Fruit fly (Drosophila melanogaster): Measurements from ENCODE around the gene Wdr82.
A peak's percentile ranks its signal among the peaks of the same experiment; 100 is the strongest.

Wdr82 gene

DNA sequence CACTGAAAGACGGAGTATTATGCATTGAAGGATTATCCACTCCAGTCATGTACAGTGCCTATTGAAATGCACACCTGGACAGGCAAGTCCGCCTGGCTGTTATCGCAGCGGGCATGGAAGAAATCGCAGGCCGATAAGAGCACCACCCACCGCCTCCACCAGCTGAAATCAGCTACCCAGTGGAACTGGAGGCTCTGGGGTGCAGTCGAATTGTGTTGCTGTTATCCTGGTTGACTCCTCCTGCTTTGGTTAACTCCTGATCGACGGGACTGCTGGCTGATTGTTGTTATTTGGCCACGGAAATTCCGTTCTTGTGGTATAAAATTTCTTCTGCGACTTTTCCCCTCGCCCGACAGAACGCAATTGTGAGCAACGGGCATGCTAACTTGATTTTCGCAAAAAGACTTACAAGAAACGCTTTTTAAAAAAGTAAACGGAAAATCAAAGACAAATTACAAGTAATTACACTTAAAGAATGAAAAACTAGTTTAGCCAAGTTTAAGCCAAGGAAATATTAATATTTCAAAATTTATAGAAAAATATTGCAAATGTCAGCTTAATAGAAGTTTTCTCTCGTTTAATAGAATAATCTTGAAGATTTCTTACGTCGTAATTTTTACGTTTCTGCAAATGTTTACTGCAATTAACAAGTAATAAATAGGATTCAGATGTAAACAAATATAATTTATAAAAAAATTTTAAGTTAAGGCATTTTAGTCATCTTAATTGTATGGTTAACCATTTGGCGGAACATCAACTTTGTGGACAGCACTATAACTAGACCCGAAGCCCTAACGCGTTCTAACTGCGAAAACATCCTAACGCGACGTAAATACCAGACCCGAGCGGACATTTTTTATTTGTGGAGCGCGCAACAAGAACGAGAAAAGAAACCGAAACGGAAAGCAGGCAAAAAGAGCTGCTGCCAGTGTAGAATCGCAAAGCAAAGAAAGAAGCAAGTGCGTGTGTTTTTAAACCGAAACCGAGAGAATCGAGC lies 40.9 kb downstream of the Wdr82 start, which contains the start of the genes CG13398 and Akap200 (continued):
- TF ChIP-seq maf-S (GFP tag; optimal IDR thresholded peaks at IDR 0.05) (no peak), CG1832 (GFP tag; optimal IDR thresholded peaks at IDR 0.05) (no peak), H2.0 (GFP tag; IDR thresholded peaks at IDR 0.05) (no peak), Lim3 (GFP tag; IDR thresholded peaks at IDR 0.05) (no peak), CG7556 (GFP tag; optimal IDR thresholded peaks at IDR 0.05) (no peak), BEAF-32 (GFP tag; optimal IDR thresholded peaks at IDR 0.05) (peak; percentile 16), Myb (GFP tag; optimal IDR thresholded peaks at IDR 0.05) (peak; percentile 81), al (GFP tag; IDR thresholded peaks at IDR 0.05) (no peak), Adf1 (GFP tag; IDR thresholded peaks at IDR 0.05) (no peak), NK7.1 (GFP tag; optimal IDR thresholded peaks at IDR 0.05) (no peak), CG1024 (GFP tag; IDR thresholded peaks at IDR 0.05) (no peak), Jarid2 (GFP tag; optimal IDR thresholded peaks at IDR 0.05) (no peak), gro (GFP tag; optimal IDR thresholded peaks at IDR 0.05) (no peak), Mes4 (GFP tag; optimal IDR thresholded peaks at IDR 0.05) (no peak), gem (tag; optimal IDR thresholded peaks at IDR 0.05) (no peak), knrl (GFP tag; IDR thresholded peaks at IDR 0.05; ENCODE audit: partially characterized antibody) (no peak), Pdp1 (GFP tag; optimal IDR thresholded peaks at IDR 0.05) (peak in 1 of 2 experiments; percentile 32), Antp (GFP tag; optimal IDR thresholded peaks at IDR 0.05) (no peak), pfk (GFP tag; optimal IDR thresholded peaks at IDR 0.05) (no peak), Camta (GFP tag; optimal IDR thresholded peaks at IDR 0.05) (no peak), CG6791 (GFP tag; IDR thresholded peaks at IDR 0.05; ENCODE audit: partially characterized antibody) (no peak), H15 (GFP tag; IDR thresholded peaks at IDR 0.05) (no peak), Doc3 (GFP tag; IDR thresholded peaks at IDR 0.05; ENCODE audit: partially characterized antibody) (no peak), CG3726 (GFP tag; IDR thresholded peaks at IDR 0.05) (no peak), lov (optimal IDR thresholded peaks at IDR 0.05) (no peak), lov (GFP tag; IDR thresholded peaks at IDR 0.05) (no peak), ab (GFP tag; optimal IDR thresholded peaks at IDR 0.05) (no peak), CG16815 (GFP tag; optimal IDR thresholded peaks at IDR 0.05) (peak; percentile 33), cad (GFP tag; optimal IDR thresholded peaks at IDR 0.05) (no peak), CG4282 (GFP tag; optimal IDR thresholded peaks at IDR 0.05) (no peak), gsb-n (tag; optimal IDR thresholded peaks at IDR 0.05) (peak; percentile 11), D19B (GFP tag; optimal IDR thresholded peaks at IDR 0.05) (no peak), zf30C (GFP tag; optimal IDR thresholded peaks at IDR 0.05) (no peak), Taf1 (GFP tag; IDR thresholded peaks at IDR 0.05) (no peak), CG2202 (tag; optimal IDR thresholded peaks at IDR 0.05) (no peak), jigr1 (GFP tag; IDR thresholded peaks at IDR 0.05) (no peak), CG18619 (GFP tag; optimal IDR thresholded peaks at IDR 0.05) (peak; percentile 4), CG10543 (GFP tag; optimal IDR thresholded peaks at IDR 0.05) (peak; percentile 57), gsb (GFP tag; IDR thresholded peaks at IDR 0.05) (no peak), mirr (GFP tag; optimal IDR thresholded peaks at IDR 0.05) (no peak), ara (GFP tag; IDR thresholded peaks at IDR 0.05) (no peak), ind (GFP tag; optimal IDR thresholded peaks at IDR 0.05) (no peak), D (optimal IDR thresholded peaks at IDR 0.05) (no peak), D (GFP tag; optimal IDR thresholded peaks at IDR 0.05) (no peak), Eip74EF (GFP tag; optimal IDR thresholded peaks at IDR 0.05) (no peak), GATAe (GFP tag; conservative IDR thresholded peaks at IDR 0.05) (no peak), CG31441 (GFP tag; IDR thresholded peaks at IDR 0.05) (no peak), sima (GFP tag; optimal IDR thresholded peaks at IDR 0.05) (no peak), CG10321 (GFP tag; IDR thresholded peaks at IDR 0.05) (no peak), nerfin-1 (tag; optimal IDR thresholded peaks at IDR 0.05) (no peak)

Data from whole organism, embryonic.